Worm (Caenorhabditis elegans): ENCODE measurements around the gene msp-31.

The msp-31 gene

DNA sequence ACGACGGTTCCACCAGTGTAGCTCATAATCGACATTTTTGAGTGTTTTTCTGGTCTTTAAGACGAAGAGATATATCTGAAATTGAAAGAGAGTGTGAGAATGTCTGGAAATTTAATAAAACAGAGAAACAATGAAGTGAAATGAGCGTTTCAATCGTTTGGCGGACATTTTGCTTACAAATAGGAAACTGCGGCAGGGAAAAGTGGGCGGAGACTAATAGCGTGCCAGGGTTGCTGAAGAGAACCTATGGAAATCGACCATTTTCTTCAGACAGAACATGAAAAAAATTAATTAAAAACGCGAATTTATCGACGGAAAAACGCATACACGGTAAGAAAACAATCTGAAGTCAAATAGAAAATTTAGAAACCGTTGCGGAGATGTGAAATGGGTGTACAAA, 39.0 kb upstream of the msp-31 start, which contains the start of gene pbs-3:
Gene pbs-3 (minus strand): TSS at position 75 of the 400 bp plus-strand sequence.
- no peak for TF ChIP-seq snpc-4 (tag; optimal IDR thresholded peaks at IDR 0.05)
- peak; percentile 5 for TF ChIP-seq ama-1 (optimal IDR thresholded peaks at IDR 0.05)
- no peak for TF ChIP-seq ztf-4 (tag; optimal IDR thresholded peaks at IDR 0.05)
- peak; percentile 79 for TF ChIP-seq nfya-1 (tag; optimal IDR thresholded peaks at IDR 0.05; ENCODE audit: insufficient read depth)
- TF ChIP-seq ceh-82 (tag; optimal IDR thresholded peaks at IDR 0.05), result no peak
- TF ChIP-seq lin-39 (tag; optimal IDR thresholded peaks at IDR 0.05), result peak; percentile 73
- no peak for TF ChIP-seq nhr-28 (tag; optimal IDR thresholded peaks at IDR 0.05)
- peak; percentile 70 for TF ChIP-seq nhr-25 (tag; optimal IDR thresholded peaks at IDR 0.05)
- no peak for TF ChIP-seq nhr-237 (tag; optimal IDR thresholded peaks at IDR 0.05)
- peak; percentile 17 for TF ChIP-seq R02D3.7 (tag; optimal IDR thresholded peaks at IDR 0.05)
- peak; percentile 87 for TF ChIP-seq pha-4 (tag; optimal IDR thresholded peaks at IDR 0.05)
- TF ChIP-seq fos-1 (tag; optimal IDR thresholded peaks at IDR 0.05), result no peak
- no peak for TF ChIP-seq egl-27 (tag; optimal IDR thresholded peaks at IDR 0.05)
- peak; percentile 8 for TF ChIP-seq ceh-28 (tag; optimal IDR thresholded peaks at IDR 0.05)
- no peak for TF ChIP-seq zag-1 (tag; optimal IDR thresholded peaks at IDR 0.05)
- peak; percentile 75 for TF ChIP-seq elt-2 (tag; optimal IDR thresholded peaks at IDR 0.05)
- TF ChIP-seq nhr-43 (tag; optimal IDR thresholded peaks at IDR 0.05; ENCODE audit: poor library complexity, severe bottlenecking), result peak; percentile 2
- TF ChIP-seq pqm-1 (tag; optimal IDR thresholded peaks at IDR 0.05), result peak; percentile 37
- TF ChIP-seq lin-15B (tag; optimal IDR thresholded peaks at IDR 0.05), result peak; percentile 62
- TF ChIP-seq skn-1 (tag; optimal IDR thresholded peaks at IDR 0.05), result peak; percentile 89
- TF ChIP-seq nhr-23 (tag; optimal IDR thresholded peaks at IDR 0.05), result peak; percentile 58

DNA sequence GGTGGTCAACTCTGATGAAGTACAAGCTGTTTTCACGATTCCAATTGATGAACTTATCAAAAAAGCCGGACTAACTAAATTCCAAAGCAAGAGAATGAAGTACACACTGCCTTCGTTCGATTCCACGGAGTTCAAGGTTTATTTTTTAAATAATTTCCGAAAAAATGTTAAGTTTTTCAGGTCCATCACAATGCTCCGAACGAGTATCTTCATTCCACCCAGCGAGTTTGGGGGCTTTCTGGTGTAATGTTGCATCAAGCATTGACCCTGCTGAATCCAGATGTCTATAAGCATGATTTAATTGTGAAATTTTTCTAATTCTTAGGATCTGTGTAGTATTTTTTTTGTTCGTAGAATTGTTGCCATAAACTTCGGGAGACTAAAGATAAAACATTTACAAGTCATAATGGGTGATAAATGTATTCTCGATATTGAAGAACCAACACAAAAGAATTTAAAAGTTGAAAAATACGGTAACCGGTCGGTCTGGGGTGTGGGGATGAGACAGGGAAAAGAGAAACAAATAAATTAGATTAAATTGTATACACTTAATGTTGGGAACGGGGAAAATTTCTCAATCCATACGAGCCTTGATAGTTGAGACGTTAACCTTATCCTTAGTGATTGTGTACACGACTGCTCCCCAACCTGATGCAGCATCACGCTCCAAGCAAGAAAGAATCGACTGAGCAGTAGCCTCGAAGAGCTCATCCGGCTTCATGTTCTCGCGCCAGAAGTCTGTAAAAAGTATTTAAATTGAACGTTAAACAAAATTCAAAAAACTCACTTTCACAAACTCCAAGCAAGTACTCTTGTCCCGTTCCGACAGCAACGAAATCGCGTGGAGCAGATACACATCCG, 38.0 kb upstream of the msp-31 start:
- TF ChIP-seq sea-2 (GFP tag; optimal IDR thresholded peaks at IDR 0.05), result no peak
- TF ChIP-seq elt-2 (tag; optimal IDR thresholded peaks at IDR 0.05), result peak; percentile 5

DNA sequence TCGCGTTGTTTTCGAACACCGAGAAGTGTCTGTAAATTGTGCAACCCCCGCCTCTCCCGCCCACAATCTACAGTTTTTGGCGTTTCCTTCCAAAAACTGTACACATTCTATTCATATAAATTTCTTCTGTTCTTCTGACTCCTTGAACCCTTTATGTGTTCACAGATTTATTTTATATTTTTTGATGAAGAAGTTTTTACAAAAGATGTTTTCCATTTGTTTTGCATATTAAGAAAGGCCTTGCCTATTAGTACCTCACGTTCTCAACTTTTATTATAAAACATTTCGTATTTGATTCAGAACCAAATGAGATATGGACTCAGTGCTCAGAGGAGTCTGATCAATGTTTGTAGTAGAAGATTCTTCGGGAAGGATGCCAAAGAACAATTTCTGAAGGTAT, 36.9 kb upstream of the msp-31 start, which contains the start of gene ndx-3:
Gene ndx-3 (plus strand): TSS at position 301 of the 400 bp plus-strand sequence.
- no peak for TF ChIP-seq nhr-28 (tag; optimal IDR thresholded peaks at IDR 0.05)
- TF ChIP-seq elt-1 (tag; optimal IDR thresholded peaks at IDR 0.05), result no peak
- TF ChIP-seq unc-39 (tag; optimal IDR thresholded peaks at IDR 0.05), result no peak
- TF ChIP-seq lin-39 (tag; optimal IDR thresholded peaks at IDR 0.05), result no peak
- no peak for TF ChIP-seq unc-62 (GFP tag; optimal IDR thresholded peaks at IDR 0.05)
- no peak for TF ChIP-seq ztf-11 (tag; optimal IDR thresholded peaks at IDR 0.05)

DNA sequence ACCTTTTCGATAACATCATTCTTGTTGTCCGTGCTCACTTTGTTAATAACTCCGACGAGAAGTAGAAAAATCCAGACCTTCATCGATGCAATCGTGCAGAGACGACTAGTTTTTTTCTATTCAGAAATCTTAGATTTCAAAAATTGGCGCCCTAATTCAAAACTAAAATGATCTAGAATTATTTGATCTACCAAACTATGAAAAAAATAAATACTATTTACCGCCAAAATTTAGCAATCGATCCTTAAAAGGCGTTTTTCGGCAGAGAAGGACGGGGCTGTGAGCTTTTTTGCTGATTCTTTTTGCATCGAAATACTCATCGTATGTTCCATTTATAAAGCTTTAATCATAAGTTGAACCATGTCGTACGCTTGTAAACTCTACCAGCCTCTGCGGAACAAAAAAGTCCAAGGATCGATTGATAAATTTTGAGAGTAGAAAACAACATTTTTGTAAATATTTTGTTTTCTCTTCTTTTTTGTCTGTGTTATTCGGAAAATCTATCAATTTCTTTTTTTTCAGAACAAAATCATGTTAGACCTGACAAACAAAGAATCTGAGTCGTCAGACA, 33.1 kb upstream of the msp-31 start, which contains the start of the genes try-1 and zyg-12:
Gene try-1 (minus strand): TSS at position 148 of the 571 bp plus-strand sequence.
Gene zyg-12 (plus strand): TSS at position 521 of the 571 bp plus-strand sequence.
- TF ChIP-seq elt-2 (tag; optimal IDR thresholded peaks at IDR 0.05), result peak; percentile 28
- no peak for TF ChIP-seq egl-27 (tag; optimal IDR thresholded peaks at IDR 0.05)

DNA sequence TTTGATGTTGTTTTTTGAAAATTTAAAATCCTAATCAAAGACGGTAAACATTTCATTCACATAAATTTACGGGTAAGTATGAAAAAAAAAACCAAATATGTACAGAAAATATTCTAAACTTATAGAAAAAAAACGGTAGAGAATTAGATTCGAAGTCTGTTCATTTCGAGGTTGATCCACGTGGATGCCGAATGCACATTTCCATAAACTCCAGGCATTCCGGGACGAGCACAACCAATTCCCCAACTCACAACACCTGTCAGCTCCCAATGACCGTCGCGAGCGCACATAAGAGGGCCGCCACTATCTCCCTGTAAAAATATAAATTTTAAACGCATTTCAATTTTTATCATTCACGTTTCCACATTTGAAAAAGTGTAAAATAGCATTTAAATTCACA, 31.8 kb upstream of the msp-31 start:
- TF ChIP-seq nhr-77 (tag; optimal IDR thresholded peaks at IDR 0.05) (no peak), elt-2 (tag; optimal IDR thresholded peaks at IDR 0.05) (peak; percentile 32), elt-3 (tag; optimal IDR thresholded peaks at IDR 0.05) (no peak)

DNA sequence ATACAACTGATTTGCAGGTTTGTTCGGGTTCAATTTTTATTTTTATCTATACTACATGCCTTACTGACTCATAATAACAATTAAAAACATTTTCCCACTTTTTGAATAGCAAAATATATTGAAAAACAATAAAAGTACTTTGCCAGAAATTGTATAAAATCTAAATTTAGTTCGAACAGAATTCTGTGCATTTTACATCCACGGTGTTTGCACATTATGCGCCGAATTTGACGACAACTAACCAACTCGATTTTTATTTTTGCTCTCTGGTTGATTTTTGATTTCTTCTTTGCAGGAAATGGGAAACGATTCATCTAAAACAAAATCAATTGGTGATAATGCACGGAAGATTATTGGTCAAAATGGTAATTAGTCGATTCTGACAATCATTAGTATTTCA, 30.4 kb upstream of the msp-31 start:
- TF ChIP-seq pha-4 (tag; optimal IDR thresholded peaks at IDR 0.05) (peak; percentile 9), ceh-28 (tag; optimal IDR thresholded peaks at IDR 0.05) (no peak), nhr-28 (tag; optimal IDR thresholded peaks at IDR 0.05) (no peak), elt-2 (tag; optimal IDR thresholded peaks at IDR 0.05) (peak; percentile 40), nhr-77 (tag; optimal IDR thresholded peaks at IDR 0.05) (no peak), elt-1 (tag; optimal IDR thresholded peaks at IDR 0.05) (no peak)

Data from whole organism, L3 larva.